Fruit fly (Drosophila melanogaster): ENCODE results near the gene rept.
A peak's percentile ranks its signal among the peaks of the same experiment; 100 is the strongest.

Gene rept

DNA sequence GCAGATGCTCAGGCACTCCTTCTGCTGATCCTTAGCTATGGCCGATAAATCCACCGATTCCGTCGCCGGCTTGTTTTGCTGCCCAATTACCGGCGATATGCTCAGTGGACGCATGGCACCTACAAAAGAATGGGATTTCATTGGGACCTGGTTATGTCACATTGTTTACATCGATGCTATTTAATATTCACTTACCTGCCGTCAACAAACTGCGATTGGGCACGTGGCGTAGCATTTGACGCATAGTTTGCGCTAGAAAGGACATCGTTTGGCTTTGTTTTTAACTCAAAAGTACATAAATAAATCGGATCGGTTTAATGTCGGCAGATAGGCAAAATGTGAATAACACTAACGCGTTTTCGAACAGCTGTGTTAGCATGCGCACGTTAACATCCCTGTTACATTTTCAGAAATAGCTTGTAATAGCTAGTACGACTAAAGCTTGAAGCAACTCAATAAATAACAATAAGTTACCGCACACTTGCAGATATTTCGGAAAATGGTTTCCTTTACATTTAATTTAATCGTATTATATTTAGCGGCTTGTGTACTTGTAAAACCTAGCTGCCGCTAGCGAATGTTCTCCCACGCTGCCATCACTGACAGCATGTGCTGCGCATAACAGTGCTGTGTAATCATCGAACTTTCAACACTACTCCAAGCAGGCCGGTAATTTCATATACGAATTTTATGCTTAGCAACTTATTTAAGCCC, at the start of gene rept, which contains the start of gene mRpL21:
TSS of gene rept (plus strand) at position 626 of the 714 bp plus-strand sequence.
TSS of gene mRpL21 (minus strand) at position 347 of the 714 bp plus-strand sequence.
- TF ChIP-seq rn (GFP tag; IDR thresholded peaks at IDR 0.05): no peak
- TF ChIP-seq CG17806 (tag; optimal IDR thresholded peaks at IDR 0.05): peak; percentile 13
- no peak for TF ChIP-seq CG10348 (GFP tag; IDR thresholded peaks at IDR 0.05)
- TF ChIP-seq D1 (tag; optimal IDR thresholded peaks at IDR 0.05): peak; percentile 24
- peak; percentile 20 for TF ChIP-seq CG34367 (tag; optimal IDR thresholded peaks at IDR 0.05)
- TF ChIP-seq CG15710 (tag; optimal IDR thresholded peaks at IDR 0.05): peak; percentile 56
- peak; percentile 55; the same call in 2 of the 3 replicates for TF ChIP-seq CG4496 (GFP tag; IDR thresholded peaks at IDR 0.05)
- peak; percentile 34 for TF ChIP-seq Snoo (tag; optimal IDR thresholded peaks at IDR 0.05)

DNA sequence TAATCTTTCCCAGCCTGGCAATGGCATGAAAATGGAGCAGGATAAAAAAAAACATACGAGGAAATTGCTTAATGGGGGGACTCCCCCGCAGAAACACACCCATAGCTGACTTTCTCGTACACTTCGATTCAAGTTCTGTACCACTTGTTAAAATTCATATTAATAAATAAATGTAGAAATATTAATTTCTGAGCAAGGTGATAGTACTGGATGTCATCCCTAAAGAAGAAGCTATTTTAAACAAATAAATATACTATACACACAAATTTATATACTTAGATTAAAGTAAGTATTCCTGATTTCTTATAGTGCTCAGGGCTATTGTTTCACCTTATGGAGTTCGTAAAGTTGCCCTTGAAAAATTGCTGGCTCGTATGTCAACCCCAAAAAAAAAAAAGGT, 49.4 kb upstream of the rept start:
- no peak for TF ChIP-seq CG8301 (tag; optimal IDR thresholded peaks at IDR 0.05)

dm6 chr3L:19214223-19214622, 40.9 kb upstream of the rept start:
- TF ChIP-seq CG14655 (GFP tag; optimal IDR thresholded peaks at IDR 0.05): no peak
- no peak for TF ChIP-seq Snoo (tag; optimal IDR thresholded peaks at IDR 0.05)
- no peak for TF ChIP-seq gl (tag; optimal IDR thresholded peaks at IDR 0.05)
- no peak for TF ChIP-seq Pif1A (GFP tag; optimal IDR thresholded peaks at IDR 0.05)
- TF ChIP-seq CG32121 (GFP tag; IDR thresholded peaks at IDR 0.05): no peak
- no peak for TF ChIP-seq CG10348 (GFP tag; IDR thresholded peaks at IDR 0.05)
- TF ChIP-seq CG15710 (tag; optimal IDR thresholded peaks at IDR 0.05): no peak
- TF ChIP-seq D1 (tag; optimal IDR thresholded peaks at IDR 0.05): no peak
- TF ChIP-seq CG8159 (tag; optimal IDR thresholded peaks at IDR 0.05): no peak
- no peak for TF ChIP-seq CG9948 (tag; optimal IDR thresholded peaks at IDR 0.05)
- TF ChIP-seq Ets98B (GFP tag; IDR thresholded peaks at IDR 0.05): no peak
- no peak for TF ChIP-seq EcR (GFP tag; optimal IDR thresholded peaks at IDR 0.05)
- no peak for TF ChIP-seq CG8301 (tag; optimal IDR thresholded peaks at IDR 0.05)
- TF ChIP-seq CG17806 (tag; optimal IDR thresholded peaks at IDR 0.05): no peak
- TF ChIP-seq CG4496 (GFP tag; IDR thresholded peaks at IDR 0.05): no peak
- TF ChIP-seq CG34367 (tag; optimal IDR thresholded peaks at IDR 0.05): no peak
- TF ChIP-seq rn (GFP tag; IDR thresholded peaks at IDR 0.05): no peak
- TF ChIP-seq Pif1B (GFP tag; optimal IDR thresholded peaks at IDR 0.05): no peak
- no peak for TF ChIP-seq fd96Ca (GFP tag; IDR thresholded peaks at IDR 0.05)

- TF ChIP-seq CG9948 (tag; optimal IDR thresholded peaks at IDR 0.05) (peak; percentile 10), CG32121 (GFP tag; IDR thresholded peaks at IDR 0.05) (no peak), CG15710 (tag; optimal IDR thresholded peaks at IDR 0.05) (no peak), CG34367 (tag; optimal IDR thresholded peaks at IDR 0.05) (no peak), gl (tag; optimal IDR thresholded peaks at IDR 0.05) (no peak), CG8159 (tag; optimal IDR thresholded peaks at IDR 0.05) (no peak), Snoo (tag; optimal IDR thresholded peaks at IDR 0.05) (no peak), CG14655 (GFP tag; optimal IDR thresholded peaks at IDR 0.05) (peak; percentile 12), CG17806 (tag; optimal IDR thresholded peaks at IDR 0.05) (peak; percentile 19), CG8301 (tag; optimal IDR thresholded peaks at IDR 0.05) (peak; percentile 23), CG13204 (GFP tag; optimal IDR thresholded peaks at IDR 0.05) (no peak), Pif1B (GFP tag; optimal IDR thresholded peaks at IDR 0.05) (no peak), CG4496 (GFP tag; IDR thresholded peaks at IDR 0.05) (no peak), Pif1A (GFP tag; optimal IDR thresholded peaks at IDR 0.05) (no peak), EcR (GFP tag; optimal IDR thresholded peaks at IDR 0.05) (no peak), Ets98B (GFP tag; IDR thresholded peaks at IDR 0.05) (no peak)
These were observed 38.8 kb upstream of the rept start for dm6 chr3L:19216377-19216776.

- TF ChIP-seq CG8159 (tag; optimal IDR thresholded peaks at IDR 0.05) (no peak), Snoo (tag; optimal IDR thresholded peaks at IDR 0.05) (no peak), D1 (tag; optimal IDR thresholded peaks at IDR 0.05) (no peak), CG9948 (tag; optimal IDR thresholded peaks at IDR 0.05) (no peak), CG17806 (tag; optimal IDR thresholded peaks at IDR 0.05) (no peak), CG12605 (GFP tag; IDR thresholded peaks at IDR 0.05) (no peak), rn (GFP tag; IDR thresholded peaks at IDR 0.05) (no peak), fd96Ca (GFP tag; IDR thresholded peaks at IDR 0.05) (no peak)
These were observed 33.7 kb upstream of the rept start for dm6 chr3L:19221455-19221854.

- TF ChIP-seq Pif1A (GFP tag; optimal IDR thresholded peaks at IDR 0.05) (no peak), CG14655 (GFP tag; optimal IDR thresholded peaks at IDR 0.05) (no peak), CG12605 (GFP tag; IDR thresholded peaks at IDR 0.05) (no peak), CG15710 (tag; optimal IDR thresholded peaks at IDR 0.05) (no peak), CG9948 (tag; optimal IDR thresholded peaks at IDR 0.05) (no peak), D1 (tag; optimal IDR thresholded peaks at IDR 0.05) (no peak), rn (GFP tag; IDR thresholded peaks at IDR 0.05) (no peak), gl (tag; optimal IDR thresholded peaks at IDR 0.05) (no peak)
These were observed 29.5 kb upstream of the rept start for dm6 chr3L:19225687-19226086.

DNA sequence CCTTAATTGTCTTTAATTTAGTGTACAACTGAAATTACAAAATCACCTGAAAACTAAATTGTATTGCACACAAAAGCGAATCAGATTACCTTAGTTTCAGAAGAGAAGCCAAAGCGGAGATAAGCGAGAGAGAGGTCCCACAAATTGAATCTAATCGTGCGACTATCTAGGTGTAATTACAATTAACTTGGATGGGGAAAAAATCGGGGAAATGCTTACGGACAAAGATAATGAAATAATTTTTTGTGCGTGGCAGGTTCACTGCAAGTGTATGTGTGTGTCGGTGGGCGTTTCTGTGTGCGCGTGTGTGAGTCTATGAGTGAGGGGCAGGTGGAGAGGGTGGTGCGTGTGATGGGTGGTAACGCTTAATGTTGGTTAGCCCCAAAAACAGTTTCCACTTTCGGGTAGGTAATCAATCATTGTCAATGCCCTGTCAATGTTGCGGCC, 26.7 kb upstream of the rept start:
- no peak for TF ChIP-seq CG13204 (GFP tag; optimal IDR thresholded peaks at IDR 0.05)
- no peak for TF ChIP-seq EcR (GFP tag; optimal IDR thresholded peaks at IDR 0.05)
- TF ChIP-seq CG32121 (GFP tag; IDR thresholded peaks at IDR 0.05): no peak
- TF ChIP-seq Snoo (tag; optimal IDR thresholded peaks at IDR 0.05): no peak
- TF ChIP-seq Pif1A (GFP tag; optimal IDR thresholded peaks at IDR 0.05): no peak
- no peak for TF ChIP-seq CG8159 (tag; optimal IDR thresholded peaks at IDR 0.05)

All from whole organism, pupa.